Worm (Caenorhabditis elegans): ENCODE measurements around the gene B0244.4.

B0244.4 gene

DNA sequence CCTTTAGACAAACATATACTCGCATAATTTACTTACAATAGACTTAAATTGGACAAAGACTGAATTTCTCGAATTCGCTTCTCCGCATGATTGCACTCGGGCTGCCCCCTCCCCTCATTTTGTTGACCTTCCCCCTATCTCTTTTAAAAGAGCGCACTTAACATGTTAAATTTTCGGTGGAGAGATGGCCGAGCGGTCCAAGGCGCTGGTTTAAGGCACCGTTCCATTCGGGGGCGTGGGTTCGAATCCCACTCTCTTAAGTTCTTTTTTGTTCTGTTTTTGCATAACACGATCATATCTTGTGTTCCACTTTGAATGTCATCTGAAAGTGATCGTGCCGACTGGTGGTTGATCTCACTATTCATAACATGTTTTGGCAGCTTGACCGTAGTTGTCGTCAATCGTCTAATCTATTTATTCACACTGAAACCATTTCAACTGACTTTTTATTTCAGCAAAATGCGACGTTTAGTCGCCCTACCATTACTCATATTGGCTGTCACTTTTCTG is 22.5 kb downstream of the B0244.4 start, which contains the start of gene cutl-23 (continued):
- TF ChIP-seq npax-4 (tag; optimal IDR thresholded peaks at IDR 0.05) (no peak), ceh-6 (GFP tag; optimal IDR thresholded peaks at IDR 0.05) (peak; percentile 59), hlh-6 (tag; optimal IDR thresholded peaks at IDR 0.05) (peak; percentile 80), che-1 (tag; optimal IDR thresholded peaks at IDR 0.05) (peak; percentile 59), ama-1 (optimal IDR thresholded peaks at IDR 0.05) (no peak), ceh-45 (GFP tag; IDR thresholded peaks at IDR 0.05) (peak; percentile 9; the same call in 1 of the 2 replicates), nhr-11 (tag; optimal IDR thresholded peaks at IDR 0.05) (no peak), ztf-16 (tag; optimal IDR thresholded peaks at IDR 0.05) (peak; percentile 61), unc-86 (tag; optimal IDR thresholded peaks at IDR 0.05) (no peak), unc-42 (tag; optimal IDR thresholded peaks at IDR 0.05) (no peak), nfya-1 (tag; optimal IDR thresholded peaks at IDR 0.05) (peak; percentile 23), Y22D7AL.16 (tag; optimal IDR thresholded peaks at IDR 0.05) (peak; percentile 38), ceh-19 (GFP tag; optimal IDR thresholded peaks at IDR 0.05) (no peak), ets-4 (tag; optimal IDR thresholded peaks at IDR 0.05) (peak; percentile 50), sox-4 (tag; optimal IDR thresholded peaks at IDR 0.05) (peak; percentile 58), C38D4.7 (GFP tag; optimal IDR thresholded peaks at IDR 0.05) (peak; percentile 19), ttx-3 (tag; optimal IDR thresholded peaks at IDR 0.05) (no peak)

DNA sequence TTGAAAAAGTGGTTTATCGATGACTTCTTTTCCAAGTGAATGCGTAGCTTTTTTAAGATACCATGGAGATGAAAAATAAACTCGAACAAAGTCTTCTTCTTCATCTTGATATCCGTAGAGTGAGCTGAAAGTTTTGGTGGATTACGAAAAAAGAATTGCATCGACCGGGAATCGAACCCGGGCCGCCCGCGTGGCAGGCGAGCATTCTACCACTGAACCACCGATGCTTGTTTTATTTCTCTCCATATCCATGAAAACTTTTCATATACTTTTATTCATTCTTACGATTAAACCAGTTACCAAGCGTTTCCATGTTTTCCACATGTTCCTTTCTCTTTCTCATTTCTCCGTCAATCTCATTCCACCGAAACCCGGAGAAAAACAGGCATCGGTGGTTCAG is 34.8 kb downstream of the B0244.4 start:
- no peak for TF ChIP-seq unc-42 (tag; optimal IDR thresholded peaks at IDR 0.05)
- TF ChIP-seq hlh-30 (tag; optimal IDR thresholded peaks at IDR 0.05; ENCODE audit: insufficient read depth) = no peak
- TF ChIP-seq odd-2 (tag; optimal IDR thresholded peaks at IDR 0.05) = no peak
- no peak for TF ChIP-seq syd-9 (tag; optimal IDR thresholded peaks at IDR 0.05)
- no peak for TF ChIP-seq ceh-6 (GFP tag; optimal IDR thresholded peaks at IDR 0.05)
- no peak for TF ChIP-seq ztf-16 (tag; optimal IDR thresholded peaks at IDR 0.05)
- TF ChIP-seq sox-4 (tag; optimal IDR thresholded peaks at IDR 0.05) = no peak
- no peak for TF ChIP-seq ceh-9 (tag; optimal IDR thresholded peaks at IDR 0.05)
- TF ChIP-seq ref-2 (tag; optimal IDR thresholded peaks at IDR 0.05) = no peak
- TF ChIP-seq C08G9.2 (tag; optimal IDR thresholded peaks at IDR 0.05) = no peak
- TF ChIP-seq ceh-48 (tag; optimal IDR thresholded peaks at IDR 0.05) = no peak
- no peak for TF ChIP-seq elt-4 (tag; optimal IDR thresholded peaks at IDR 0.05)
- no peak for TF ChIP-seq dve-1 (tag; optimal IDR thresholded peaks at IDR 0.05)

ce11 chrIII:5785273-5785929 is 38.1 kb downstream of the B0244.4 start, which contains the start of gene Y37B11A.3:
Gene Y37B11A.3, minus strand, starts transcription at chrIII:5785323.
- TF ChIP-seq ref-2 (tag; optimal IDR thresholded peaks at IDR 0.05) = peak; percentile 69
- TF ChIP-seq elt-4 (tag; optimal IDR thresholded peaks at IDR 0.05) = no peak
- no peak for TF ChIP-seq che-1 (tag; optimal IDR thresholded peaks at IDR 0.05)
- no peak for TF ChIP-seq ceh-14 (tag; optimal IDR thresholded peaks at IDR 0.05)
- no peak for TF ChIP-seq K09A11.1 (tag; optimal IDR thresholded peaks at IDR 0.05; ENCODE audit: insufficient read depth)
- TF ChIP-seq unc-55 (GFP tag; optimal IDR thresholded peaks at IDR 0.05) = peak; percentile 43
- peak; percentile 30 for TF ChIP-seq ceh-31 (tag; optimal IDR thresholded peaks at IDR 0.05)
- no peak for TF ChIP-seq rnt-1 (tag; optimal IDR thresholded peaks at IDR 0.05)
- TF ChIP-seq fkh-6 (tag; optimal IDR thresholded peaks at IDR 0.05) = peak; percentile 23
- no peak for TF ChIP-seq pag-3 (tag; optimal IDR thresholded peaks at IDR 0.05; ENCODE audit: borderline replicate concordance)
- no peak for TF ChIP-seq ceh-22 (tag; optimal IDR thresholded peaks at IDR 0.05)
- no peak for TF ChIP-seq sdc-2 (tag; optimal IDR thresholded peaks at IDR 0.05)
- TF ChIP-seq ttx-3 (tag; optimal IDR thresholded peaks at IDR 0.05) = no peak
- peak; percentile 37 for TF ChIP-seq nfya-1 (tag; optimal IDR thresholded peaks at IDR 0.05)
- TF ChIP-seq fax-1 (tag; optimal IDR thresholded peaks at IDR 0.05) = no peak

DNA sequence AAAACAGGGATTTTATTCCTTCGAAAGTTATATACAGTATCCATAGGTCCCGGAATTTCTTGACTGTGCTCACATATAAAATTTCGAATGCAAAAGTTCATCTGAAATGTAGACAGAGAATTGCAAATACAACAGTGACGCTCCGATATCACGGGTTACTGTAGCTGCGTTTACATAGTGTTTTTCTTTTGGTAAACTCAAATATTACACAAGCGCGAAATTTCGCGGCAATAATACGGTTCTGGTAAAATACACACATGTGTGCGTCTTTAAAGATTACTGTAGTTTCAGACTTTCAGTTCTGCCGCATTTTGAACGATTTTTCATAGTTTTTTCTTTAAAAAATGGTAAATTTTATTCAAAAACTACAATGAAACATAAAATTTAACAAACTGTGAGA is 43.3 kb downstream of the B0244.4 start, which contains the start of gene rev-3:
rev-3 (minus strand) TSS at position 101 of the 400 bp plus-strand sequence.
- TF ChIP-seq odd-2 (tag; optimal IDR thresholded peaks at IDR 0.05) (no peak), nhr-232 (tag; optimal IDR thresholded peaks at IDR 0.05) (no peak), C08G9.2 (tag; optimal IDR thresholded peaks at IDR 0.05) (no peak), ztf-16 (tag; optimal IDR thresholded peaks at IDR 0.05) (no peak), ceh-31 (tag; optimal IDR thresholded peaks at IDR 0.05) (no peak), rnt-1 (tag; optimal IDR thresholded peaks at IDR 0.05) (no peak), tbx-7 (tag; optimal IDR thresholded peaks at IDR 0.05) (no peak)

Measured in whole organism, late embryonic.